Fruit fly (Drosophila melanogaster) whole organism, embryonic: ENCODE data around the gene Jarid2.
A peak's percentile ranks its signal among the peaks of the same experiment; 100 is the strongest.

Experiments
- C15 ChIP-seq: fragments of 200-800 bp; sonication (Bioruptor generic); IDR thresholded peaks from 3 replicates; pipeline ENCODE4 v1.3.6; 2022; ENCODE audit warnings: missing biosample characterization, missing genetic modification characterization
- CG1233 ChIP-seq: fragments of 200-800 bp; sonication (Bioruptor generic); optimal IDR thresholded peaks from 4 replicates; lab custom pipeline; 2018; ENCODE audit warnings: missing biosample characterization, mild to moderate bottlenecking, missing genetic modification characterization
- CG13424 ChIP-seq: fragments of 200-800 bp; sonication (Bioruptor generic); optimal IDR thresholded peaks from 2 replicates; lab custom pipeline; 2019; ENCODE audit warnings: missing biosample characterization, mild to moderate bottlenecking, missing genetic modification characterization, moderate library complexity
- CG13624 ChIP-seq: fragments of 200-800 bp; sonication (Bioruptor generic); optimal IDR thresholded peaks from 2 replicates; lab custom pipeline; 2016; ENCODE audit warnings: missing biosample characterization, missing genetic modification characterization
- CG15479 ChIP-seq: fragments of 200-800 bp; sonication (Bioruptor generic); optimal IDR thresholded peaks from 3 replicates; lab custom pipeline; 2019; ENCODE audit warnings: missing biosample characterization, mild to moderate bottlenecking, missing genetic modification characterization, moderate library complexity
- CG15601 ChIP-seq: fragments of 200-800 bp; sonication (Bioruptor generic); optimal IDR thresholded peaks from 3 replicates; lab custom pipeline; 2019; ENCODE audit warnings: missing biosample characterization, mild to moderate bottlenecking, missing genetic modification characterization, moderate library complexity
- CG16779 ChIP-seq: fragments of 200-800 bp; sonication (Bioruptor generic); IDR thresholded peaks from 2 replicates; pipeline ENCODE4 v1.3.6; 2022; ENCODE audit warnings: missing biosample characterization, missing genetic modification characterization
- CG18011 ChIP-seq: fragments of 200-800 bp; sonication (Bioruptor generic); optimal IDR thresholded peaks from 2 replicates; lab custom pipeline; 2017; ENCODE audit warnings: missing biosample characterization, missing genetic modification characterization, mild to moderate bottlenecking, moderate library complexity, missing genotype
- CG18599 ChIP-seq: fragments of 200-800 bp; sonication (Bioruptor generic); optimal IDR thresholded peaks from 3 replicates; lab custom pipeline; 2017; ENCODE audit warnings: missing biosample characterization, missing genetic modification characterization, mild to moderate bottlenecking, moderate library complexity, missing genetic modification reagents
- CG18619 ChIP-seq: fragments of 200-800 bp; sonication (Bioruptor generic); optimal IDR thresholded peaks from 3 replicates; lab custom pipeline; 2017; ENCODE audit warnings: missing biosample characterization, mild to moderate bottlenecking, missing genetic modification characterization
- CG30020 ChIP-seq: fragments of 200-800 bp; optimal IDR thresholded peaks from 2 replicates; lab custom pipeline; 2019; ENCODE audit warnings: missing biosample characterization, mild to moderate bottlenecking, missing genetic modification characterization, moderate library complexity
- CG3281 ChIP-seq: fragments of 200-800 bp; sonication (Bioruptor generic); optimal IDR thresholded peaks from 3 replicates; lab custom pipeline; 2017; ENCODE audit warnings: missing biosample characterization, mild to moderate bottlenecking, missing genetic modification characterization
- CG33557 ChIP-seq: fragments of 200-800 bp; sonication (Bioruptor generic); optimal IDR thresholded peaks from 2 replicates; lab custom pipeline; 2019; ENCODE audit warnings: missing biosample characterization, mild to moderate bottlenecking, missing genetic modification characterization, moderate library complexity
- CG7928 ChIP-seq: fragments of 200-800 bp; sonication (Bioruptor generic); optimal IDR thresholded peaks from 2 replicates; lab custom pipeline; 2017; ENCODE audit warnings: missing biosample characterization, mild to moderate bottlenecking, missing genetic modification characterization
- CG8089 ChIP-seq: fragments of 200-800 bp; sonication (Bioruptor generic); optimal IDR thresholded peaks from 3 replicates; lab custom pipeline; 2016; ENCODE audit warnings: missing biosample characterization, missing genetic modification characterization
- CG9797 ChIP-seq: fragments of 200-800 bp; sonication (Bioruptor generic); optimal IDR thresholded peaks from 3 replicates; lab custom pipeline; 2018; ENCODE audit warnings: missing biosample characterization, mild to moderate bottlenecking, missing genetic modification characterization
- CG9876 ChIP-seq: fragments of 200-800 bp; sonication (Bioruptor generic); optimal IDR thresholded peaks from 2 replicates; lab custom pipeline; 2016; ENCODE audit warnings: missing biosample characterization, missing genetic modification characterization
- H15 ChIP-seq: fragments of 200-800 bp; sonication (Bioruptor generic); IDR thresholded peaks from 3 replicates; pipeline ENCODE4 v1.3.6; 2022; ENCODE audit warnings: missing biosample characterization, missing genetic modification characterization
- HHEX ChIP-seq: fragments of 200-800 bp; sonication (Bioruptor generic); optimal IDR thresholded peaks from 3 replicates; lab custom pipeline; 2017; ENCODE audit warnings: missing biosample characterization, mild to moderate bottlenecking, missing genetic modification characterization, missing genetic modification reagents
- Hmr ChIP-seq: fragments of 200-800 bp; sonication (Bioruptor generic); optimal IDR thresholded peaks from 3 replicates; lab custom pipeline; 2017; ENCODE audit warnings: mild to moderate bottlenecking, missing biosample characterization, missing genetic modification reagents, missing genetic modification characterization
- MBD-R2 ChIP-seq: fragments of 200-800 bp; sonication (Bioruptor generic); IDR thresholded peaks from 2 replicates; pipeline ENCODE4 v1.3.6; 2022; ENCODE audit warnings: missing biosample characterization, missing genetic modification characterization
- MESR4 ChIP-seq: fragments of 200-800 bp; sonication (Bioruptor generic); optimal IDR thresholded peaks from 2 replicates; lab custom pipeline; 2018; ENCODE audit warnings: missing biosample characterization, mild to moderate bottlenecking, missing genetic modification characterization, moderate library complexity
- NfI ChIP-seq: fragments of 200-800 bp; sonication (Bioruptor generic); optimal IDR thresholded peaks from 3 replicates; lab custom pipeline; 2018; ENCODE audit warnings: missing biosample characterization, mild to moderate bottlenecking, missing genetic modification characterization, moderate library complexity
- Poxn ChIP-seq: fragments of 200-800 bp; sonication (Bioruptor generic); IDR thresholded peaks from 2 replicates; pipeline ENCODE4 v1.3.6; 2022; ENCODE audit warnings: missing biosample characterization, missing genetic modification characterization
- Ssrp ChIP-seq: fragments of 200-800 bp; sonication (Bioruptor generic); optimal IDR thresholded peaks from 2 replicates; lab custom pipeline; 2018; ENCODE audit warnings: missing biosample characterization, mild to moderate bottlenecking, missing genetic modification characterization, moderate library complexity
- aop ChIP-seq: fragments of 200-800 bp; sonication (Bioruptor generic); IDR thresholded peaks from 2 replicates; pipeline ENCODE4 v1.3.6; 2022; ENCODE audit warnings: missing biosample characterization, missing genetic modification characterization
- bab2 ChIP-seq: fragments of 200-800 bp; sonication (Bioruptor generic); optimal IDR thresholded peaks from 2 replicates; lab custom pipeline; 2016; ENCODE audit warnings: missing biosample characterization, missing genetic modification characterization
- bbx ChIP-seq: fragments of 200-800 bp; sonication (Bioruptor generic); IDR thresholded peaks from 2 replicates; pipeline ENCODE4 v1.3.6; 2022; ENCODE audit warnings: missing biosample characterization, missing genetic modification characterization; ENCODE audit not compliant: partially characterized antibody
- bcd ChIP-seq: fragments of 200-800 bp; sonication (Bioruptor generic); optimal IDR thresholded peaks from 2 replicates; lab custom pipeline; 2017; ENCODE audit warnings: missing biosample characterization, mild to moderate bottlenecking, missing genetic modification characterization
- da ChIP-seq: fragments of 200-800 bp; sonication (Bioruptor generic); optimal IDR thresholded peaks from 2 replicates; lab custom pipeline; 2016; ENCODE audit warnings: missing biosample characterization, missing genetic modification characterization
- dm ChIP-seq: fragments of 200-800 bp; sonication (Bioruptor generic); optimal IDR thresholded peaks from 3 replicates; lab custom pipeline; 2016; ENCODE audit warnings: missing biosample characterization, missing genetic modification characterization
- ewg ChIP-seq: fragments of 200-800 bp; sonication (Bioruptor generic); optimal IDR thresholded peaks from 3 replicates; lab custom pipeline; 2017; ENCODE audit warnings: mild to moderate bottlenecking, missing biosample characterization, missing genetic modification reagents, missing genetic modification characterization
- gro ChIP-seq: fragments of 200-800 bp; sonication (Bioruptor generic); optimal IDR thresholded peaks from 2 replicates; lab custom pipeline; 2016; ENCODE audit warnings: missing biosample characterization, missing genetic modification characterization
- lilli ChIP-seq: fragments of 200-800 bp; sonication (Bioruptor generic); optimal IDR thresholded peaks from 3 replicates; lab custom pipeline; 2016; ENCODE audit warnings: missing biosample characterization, missing genetic modification characterization
- lola ChIP-seq, 3 experiments: fragments of >200 bp in 2 of 3; fragments of 200-800 bp in 1 of 3; sonication (Bioruptor generic) in 1 of 3; optimal IDR thresholded peaks; 2 replicates each; lab custom pipeline; 2017 to 2019; ENCODE audit warnings: missing biosample characterization in 3 of 3, missing genetic modification characterization in 3 of 3, mild to moderate bottlenecking in 1 of 3, moderate library complexity in 1 of 3
- maf-S ChIP-seq: fragments of 200-800 bp; sonication (Bioruptor generic); optimal IDR thresholded peaks from 2 replicates; lab custom pipeline; 2016; ENCODE audit warnings: missing biosample characterization, missing genetic modification characterization
- mam ChIP-seq: fragments of 200-800 bp; sonication (Bioruptor generic); optimal IDR thresholded peaks from 3 replicates; lab custom pipeline; 2016; ENCODE audit warnings: missing biosample characterization, missing genetic modification characterization
- nerfin-1 ChIP-seq: fragments of 200-800 bp; sonication (Bioruptor generic); optimal IDR thresholded peaks from 3 replicates; lab custom pipeline; 2019; ENCODE audit warnings: missing biosample characterization, mild to moderate bottlenecking, missing genetic modification characterization, moderate library complexity
- nmo ChIP-seq: fragments of 200-800 bp; sonication (Bioruptor generic); optimal IDR thresholded peaks from 2 replicates; lab custom pipeline; 2018; ENCODE audit warnings: missing biosample characterization, mild to moderate bottlenecking, missing genetic modification characterization, moderate library complexity
- org-1 ChIP-seq: fragments of 200-800 bp; sonication (Bioruptor generic); optimal IDR thresholded peaks from 2 replicates; lab custom pipeline; 2017; ENCODE audit warnings: missing biosample characterization, missing genetic modification characterization
- prd ChIP-seq, 3 experiments: fragments of >200 bp in 2 of 3; fragments of 200-800 bp in 1 of 3; sonication (Bioruptor generic) in 1 of 3; optimal IDR thresholded peaks in 2 of 3; IDR thresholded peaks in 1 of 3; 2 replicates in 2 of 3; 3 replicates in 1 of 3; pipeline versions ENCODE4 v1.3.6 to Lab custom; 2017 to 2022; ENCODE audit warnings: missing biosample characterization in 1 of 3, missing genetic modification characterization in 1 of 3
- row ChIP-seq: fragments of 200-800 bp; sonication (Bioruptor generic); IDR thresholded peaks from 3 replicates; pipeline ENCODE4 v1.3.6; 2022; ENCODE audit warnings: missing biosample characterization, missing genetic modification characterization
- sens ChIP-seq: fragments of 200-800 bp; sonication (Bioruptor generic); peaks from one replicate; lab custom pipeline; 2016; ENCODE audit warnings: missing biosample characterization, missing genetic modification characterization
- trem ChIP-seq: fragments of 200-800 bp; optimal IDR thresholded peaks from 3 replicates; lab custom pipeline; 2019; ENCODE audit warnings: missing biosample characterization, mild to moderate bottlenecking, missing genetic modification characterization, moderate library complexity
- unc-4 ChIP-seq: fragments of 200-800 bp; sonication (Bioruptor generic); IDR thresholded peaks from 2 replicates; pipeline ENCODE4 v1.3.6; 2022; ENCODE audit warnings: missing biosample characterization, missing genetic modification characterization; ENCODE audit not compliant: partially characterized antibody
- usp ChIP-seq: fragments of >200 bp; optimal IDR thresholded peaks from 2 replicates; lab custom pipeline; 2017; ENCODE audit warnings: missing biosample characterization, missing genetic modification characterization
- vnd ChIP-seq: fragments of 200-800 bp; sonication (Bioruptor generic); IDR thresholded peaks from 3 replicates; pipeline ENCODE4 v1.3.6; 2022; ENCODE audit warnings: missing biosample characterization, missing genetic modification characterization; ENCODE audit not compliant: partially characterized antibody
- vvl ChIP-seq: fragments of 200-800 bp; sonication (Bioruptor generic); IDR thresholded peaks from 2 replicates; pipeline ENCODE4 v1.3.6; 2022; ENCODE audit warnings: missing biosample characterization, missing genetic modification characterization
- zen ChIP-seq: fragments of 200-800 bp; sonication (Bioruptor generic); optimal IDR thresholded peaks from 3 replicates; lab custom pipeline; 2018; ENCODE audit warnings: missing biosample characterization, mild to moderate bottlenecking, missing genetic modification characterization, moderate library complexity

Gene Jarid2

DNA sequence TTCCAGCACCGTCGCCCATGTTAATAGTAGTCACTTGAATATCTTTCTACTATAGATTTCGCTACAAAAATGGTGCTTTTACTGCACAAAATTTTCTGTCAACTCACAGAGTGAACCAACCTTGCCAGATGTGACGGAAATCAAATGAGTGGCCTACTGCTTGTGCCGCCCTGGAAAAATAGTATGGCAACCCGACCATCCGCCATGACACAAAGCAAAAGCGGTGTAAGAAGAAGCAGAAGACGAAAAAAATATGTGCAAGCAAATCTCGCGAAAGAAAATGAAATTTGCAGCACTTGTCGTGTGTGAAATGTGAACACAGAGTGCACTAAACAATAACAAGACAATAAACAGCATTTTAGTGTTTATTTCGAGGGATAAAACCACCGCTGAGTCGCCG, at the start of gene Jarid2, which contains the start of gene Uch-L5 (continued):
- TF ChIP-seq H15 (GFP tag; lab: Robert Waterston, UW) (0 out of 3 replicates have a peak, but pooled peaks have one; percentile 40), bbx (GFP tag; lab: Robert Waterston, UW) (0 out of 2 replicates have a peak, but pooled peaks have one; percentile 19), CG3281 (GFP tag; lab: Kevin White, UChicago) (peak; percentile 68), C15 (GFP tag; lab: Robert Waterston, UW) (no peak), CG16779 (GFP tag; lab: Robert Waterston, UW) (no peak), lilli (GFP tag; lab: Kevin White, UChicago) (peak; percentile 72), trem (peak; percentile 82), nmo (peak; percentile 57), vnd (GFP tag; lab: Robert Waterston, UW) (no peak), CG15479 (GFP tag; lab: Kevin White, UChicago) (peak; percentile 20), sens (GFP tag; lab: Kevin White, UChicago) (peak; percentile 88), Hmr (peak; percentile 55), gro (GFP tag; lab: Kevin White, UChicago) (no peak), CG13624 (peak; percentile 65), CG9876 (GFP tag; lab: Kevin White, UChicago) (peak; percentile 9), CG33557 (GFP tag; lab: Kevin White, UChicago) (peak; percentile 7), CG1233 (GFP tag; lab: Kevin White, UChicago) (peak; percentile 23), CG9797 (GFP tag; lab: Kevin White, UChicago) (peak; percentile 60), nerfin-1 (tag; lab: Kevin White, UChicago) (peak; percentile 27), HHEX (GFP tag; lab: Kevin White, UChicago) (peak; percentile 36), dm (GFP tag; lab: Kevin White, UChicago) (peak; percentile 81), org-1 (GFP tag; lab: Kevin White, UChicago) (no peak), mam (GFP tag; lab: Kevin White, UChicago) (peak; percentile 76), zen (tag; lab: Kevin White, UChicago) (peak; percentile 38), CG8089 (GFP tag; lab: Kevin White, UChicago) (no peak), vvl (GFP tag; lab: Robert Waterston, UW) (peak; percentile 55), prd (optimal IDR thresholded peaks at IDR 0.05; lab: Kevin White, UChicago) (no peak), prd (GFP tag; IDR thresholded peaks at IDR 0.05; lab: Robert Waterston, UW) (0 out of 3 replicates have a peak, but pooled peaks have one; percentile 27), Poxn (GFP tag; lab: Robert Waterston, UW) (no peak), CG7928 (GFP tag; lab: Kevin White, UChicago) (peak; percentile 98), MESR4 (GFP tag; lab: Kevin White, UChicago) (peak; percentile 96), unc-4 (GFP tag; lab: Robert Waterston, UW) (0 out of 2 replicates have a peak, but pooled peaks have one; percentile 17), bcd (GFP tag; lab: Kevin White, UChicago) (peak; percentile 52), row (GFP tag; lab: Robert Waterston, UW) (peak; percentile 37; the same call in 2 of the 3 replicates), MBD-R2 (peak; percentile 95), bab2 (peak; percentile 15), CG13424 (tag; lab: Kevin White, UChicago) (peak; percentile 36), CG18599 (GFP tag; lab: Kevin White, UChicago) (no peak), CG15601 (tag; lab: Kevin White, UChicago) (peak; percentile 22), NfI (peak; percentile 60), usp (GFP tag; lab: Kevin White, UChicago) (no peak), lola (GFP tag; optimal IDR thresholded peaks at IDR 0.05; lab: Kevin White, UChicago) (no peak), aop (GFP tag; lab: Robert Waterston, UW) (no peak), CG30020 (tag; lab: Kevin White, UChicago) (peak; percentile 43), ewg (GFP tag; lab: Kevin White, UChicago) (peak; percentile 49), CG18011 (GFP tag; lab: Kevin White, UChicago) (peak; percentile 46), CG18619 (peak; percentile 6), maf-S (peak; percentile 68), Ssrp (tag; lab: Kevin White, UChicago) (no peak), da (peak; percentile 37)
